Worm (Caenorhabditis elegans) whole organism, L2 larva: ENCODE data around the gene col-176.

Experiments used
- C34F6.9 ChIP-seq: fragments of 150-350 bp; optimal IDR thresholded peaks from 2 replicates; lab custom pipeline; 2014; ENCODE audit warnings: missing biosample characterization, missing genetic modification characterization
- aly-2 ChIP-seq: fragments of 150-350 bp; optimal IDR thresholded peaks from 2 replicates; lab custom pipeline; 2014; ENCODE audit warnings: missing biosample characterization, missing genetic modification characterization
- blmp-1 ChIP-seq: sonication (generic microtip); optimal IDR thresholded peaks from 2 replicates; lab custom pipeline; 2017; ENCODE audit warnings: missing genetic modification characterization, mild to moderate bottlenecking, missing compliant biosample characterization, antibody characterized with exemption, moderate library complexity; ENCODE audit not compliant: insufficient read depth
- crh-2 ChIP-seq: sonication (generic microtip); optimal IDR thresholded peaks from 2 replicates; lab custom pipeline; 2017; ENCODE audit warnings: missing biosample characterization, missing genetic modification characterization
- egl-27 ChIP-seq: sonication (generic microtip); optimal IDR thresholded peaks from 3 replicates; lab custom pipeline; 2017; ENCODE audit warnings: missing biosample characterization, missing genetic modification reagents, missing genetic modification characterization
- elt-3 ChIP-seq: sonication (generic microtip); optimal IDR thresholded peaks from 2 replicates; lab custom pipeline; 2017; ENCODE audit warnings: missing biosample characterization, missing genetic modification characterization
- lin-13 ChIP-seq: fragments of 150-350 bp; optimal IDR thresholded peaks from 2 replicates; lab custom pipeline; 2014; ENCODE audit warnings: missing biosample characterization, missing genetic modification reagents, missing genetic modification characterization
- lsy-2 ChIP-seq, 2 experiments: fragments of 150-350 bp in 1 of 2; sonication (generic microtip) in 1 of 2; optimal IDR thresholded peaks; 2 replicates each; lab custom pipeline; 2014 to 2017; ENCODE audit warnings: missing biosample characterization in 2 of 2, missing genetic modification characterization in 2 of 2
- ztf-4 ChIP-seq: fragments of 150-350 bp; optimal IDR thresholded peaks from 2 replicates; lab custom pipeline; 2014; ENCODE audit warnings: missing biosample characterization, missing genetic modification characterization

- TF ChIP-seq crh-2 (tag; lab: Kevin White, UChicago) (no peak), lsy-2 (tag; optimal IDR thresholded peaks at IDR 0.05; lab: Kevin White, UChicago) (no peak), C34F6.9 (no peak), blmp-1 (no peak), lin-13 (GFP tag; lab: Kevin White, UChicago) (no peak), ztf-4 (tag; lab: Kevin White, UChicago) (no peak), egl-27 (tag; lab: Kevin White, UChicago) (no peak), elt-3 (tag; lab: Kevin White, UChicago) (no peak), aly-2 (tag; lab: Kevin White, UChicago) (no peak)
Observed at ce11 chrX:10095145-10095544, 17.7 kb downstream of the col-176 start, which contains the start of gene flp-2.
